Fruit fly (Drosophila melanogaster): ENCODE measurements around the gene CG32447.

Gene CG32447

dm6 chr3L:21738175-21739016 lies 32.2 kb upstream of the CG32447 start, which contains the start of gene CG14567:
Gene CG14567, minus strand, starts transcription at chr3L:21738430.
- peak; percentile 18 for TF ChIP-seq D1 (tag; optimal IDR thresholded peaks at IDR 0.05)
- TF ChIP-seq fd96Ca (GFP tag; IDR thresholded peaks at IDR 0.05): no peak
- peak; percentile 70 for TF ChIP-seq Ets98B (GFP tag; IDR thresholded peaks at IDR 0.05)
- TF ChIP-seq Pif1A (GFP tag; optimal IDR thresholded peaks at IDR 0.05): peak; percentile 31
- peak; percentile 37 for TF ChIP-seq CG9948 (tag; optimal IDR thresholded peaks at IDR 0.05)
- TF ChIP-seq CG8301 (tag; optimal IDR thresholded peaks at IDR 0.05): peak; percentile 65
- peak; percentile 57 for TF ChIP-seq Pif1B (GFP tag; optimal IDR thresholded peaks at IDR 0.05)
- TF ChIP-seq CG32121 (GFP tag; IDR thresholded peaks at IDR 0.05): peak; percentile 64
- TF ChIP-seq Snoo (tag; optimal IDR thresholded peaks at IDR 0.05): peak; percentile 27
- TF ChIP-seq CG10348 (GFP tag; IDR thresholded peaks at IDR 0.05): no peak
- no peak for TF ChIP-seq EcR (GFP tag; optimal IDR thresholded peaks at IDR 0.05)
- TF ChIP-seq rn (GFP tag; IDR thresholded peaks at IDR 0.05): peak; percentile 66
- peak; percentile 86 for TF ChIP-seq CG4496 (GFP tag; IDR thresholded peaks at IDR 0.05)
- TF ChIP-seq CG13204 (GFP tag; optimal IDR thresholded peaks at IDR 0.05): no peak
- TF ChIP-seq CG12605 (GFP tag; IDR thresholded peaks at IDR 0.05): peak; percentile 83
- peak; percentile 59 for TF ChIP-seq CG17806 (tag; optimal IDR thresholded peaks at IDR 0.05)
- TF ChIP-seq CG14655 (GFP tag; optimal IDR thresholded peaks at IDR 0.05): peak; percentile 55
- peak; percentile 44 for TF ChIP-seq CG15710 (tag; optimal IDR thresholded peaks at IDR 0.05)
- TF ChIP-seq CG34367 (tag; optimal IDR thresholded peaks at IDR 0.05): peak; percentile 11
- peak; percentile 65 for TF ChIP-seq CG8159 (tag; optimal IDR thresholded peaks at IDR 0.05)
- TF ChIP-seq gl (tag; optimal IDR thresholded peaks at IDR 0.05): no peak

dm6 chr3L:21733799-21734198 lies 27.6 kb upstream of the CG32447 start, which contains the start of gene CG14573:
Gene CG14573, plus strand, starts transcription at chr3L:21734099.
- TF ChIP-seq CG14655 (GFP tag; optimal IDR thresholded peaks at IDR 0.05) (no peak), Snoo (tag; optimal IDR thresholded peaks at IDR 0.05) (no peak), CG17806 (tag; optimal IDR thresholded peaks at IDR 0.05) (no peak), EcR (GFP tag; optimal IDR thresholded peaks at IDR 0.05) (no peak), fd96Ca (GFP tag; IDR thresholded peaks at IDR 0.05) (no peak), CG12605 (GFP tag; IDR thresholded peaks at IDR 0.05) (no peak), CG8301 (tag; optimal IDR thresholded peaks at IDR 0.05) (no peak), CG4496 (GFP tag; IDR thresholded peaks at IDR 0.05) (no peak), CG32121 (GFP tag; IDR thresholded peaks at IDR 0.05) (no peak), Pif1B (GFP tag; optimal IDR thresholded peaks at IDR 0.05) (no peak), CG8159 (tag; optimal IDR thresholded peaks at IDR 0.05) (no peak), Pif1A (GFP tag; optimal IDR thresholded peaks at IDR 0.05) (no peak), CG10348 (GFP tag; IDR thresholded peaks at IDR 0.05) (no peak)

DNA sequence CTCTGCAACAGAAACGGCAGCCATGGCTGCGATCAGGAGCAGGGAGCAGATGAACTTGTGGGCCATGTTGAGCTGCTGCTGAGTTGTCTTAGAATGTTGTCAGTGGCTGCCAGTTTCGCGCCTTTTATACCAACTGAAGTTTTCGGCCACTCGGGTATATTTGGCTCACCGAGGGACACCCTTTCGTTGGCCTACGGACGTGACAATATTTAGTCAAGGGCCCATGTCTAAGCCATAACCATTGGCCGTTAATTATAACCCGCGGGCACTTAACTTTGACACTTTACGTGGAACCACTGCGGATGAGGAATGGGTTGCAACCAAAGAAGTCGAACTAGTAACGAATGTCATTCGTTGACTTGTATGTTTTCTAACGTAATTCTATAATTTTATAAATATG lies 27.2 kb upstream of the CG32447 start, which contains the start of gene CG14568:
CG14568 (minus strand) TSS at position 101 of the 400 bp plus-strand sequence.
- no peak for TF ChIP-seq Pif1B (GFP tag; optimal IDR thresholded peaks at IDR 0.05)
- TF ChIP-seq CG8301 (tag; optimal IDR thresholded peaks at IDR 0.05): no peak
- TF ChIP-seq CG8159 (tag; optimal IDR thresholded peaks at IDR 0.05): no peak
- TF ChIP-seq gl (tag; optimal IDR thresholded peaks at IDR 0.05): no peak
- no peak for TF ChIP-seq CG34367 (tag; optimal IDR thresholded peaks at IDR 0.05)
- TF ChIP-seq Snoo (tag; optimal IDR thresholded peaks at IDR 0.05): no peak
- TF ChIP-seq Ets98B (GFP tag; IDR thresholded peaks at IDR 0.05): no peak
- no peak for TF ChIP-seq D1 (tag; optimal IDR thresholded peaks at IDR 0.05)
- TF ChIP-seq rn (GFP tag; IDR thresholded peaks at IDR 0.05): no peak
- no peak for TF ChIP-seq Pif1A (GFP tag; optimal IDR thresholded peaks at IDR 0.05)
- TF ChIP-seq CG13204 (GFP tag; optimal IDR thresholded peaks at IDR 0.05): no peak
- TF ChIP-seq CG10348 (GFP tag; IDR thresholded peaks at IDR 0.05): no peak
- TF ChIP-seq fd96Ca (GFP tag; IDR thresholded peaks at IDR 0.05): no peak
- TF ChIP-seq CG17806 (tag; optimal IDR thresholded peaks at IDR 0.05): no peak
- no peak for TF ChIP-seq CG4496 (GFP tag; IDR thresholded peaks at IDR 0.05)
- TF ChIP-seq CG9948 (tag; optimal IDR thresholded peaks at IDR 0.05): no peak
- no peak for TF ChIP-seq CG15710 (tag; optimal IDR thresholded peaks at IDR 0.05)
- no peak for TF ChIP-seq CG14655 (GFP tag; optimal IDR thresholded peaks at IDR 0.05)
- no peak for TF ChIP-seq EcR (GFP tag; optimal IDR thresholded peaks at IDR 0.05)
- TF ChIP-seq CG32121 (GFP tag; IDR thresholded peaks at IDR 0.05): no peak

dm6 chr3L:21731104-21731600 lies 25.0 kb upstream of the CG32447 start, which contains the start of gene CG14569:
Gene CG14569, minus strand, starts transcription at chr3L:21731550.
- no peak for TF ChIP-seq CG12605 (GFP tag; IDR thresholded peaks at IDR 0.05)

DNA sequence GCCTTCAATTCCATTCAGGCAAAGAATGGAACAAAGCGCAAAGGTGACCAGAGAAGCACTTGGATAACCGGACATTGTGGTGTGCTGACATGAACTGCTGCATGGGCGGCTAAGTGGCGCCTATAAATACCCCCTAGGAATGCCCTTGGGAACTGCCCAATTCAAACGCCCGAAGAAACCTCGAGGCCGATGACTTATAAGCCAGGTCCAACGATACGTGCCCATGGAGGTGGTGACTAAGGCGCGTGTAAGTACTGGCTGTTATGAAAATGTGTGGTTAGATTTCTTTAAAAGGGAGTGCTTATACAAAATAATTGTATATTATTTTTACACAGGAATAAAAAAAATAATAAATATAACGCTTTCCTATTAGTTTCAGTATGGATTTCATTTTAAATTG lies 24.2 kb upstream of the CG32447 start, which contains the start of gene CG14570:
CG14570 (minus strand) TSS at position 101 of the 400 bp plus-strand sequence.
- TF ChIP-seq fd96Ca (GFP tag; IDR thresholded peaks at IDR 0.05) (no peak), CG12605 (GFP tag; IDR thresholded peaks at IDR 0.05) (no peak), CG13204 (GFP tag; optimal IDR thresholded peaks at IDR 0.05) (no peak), D1 (tag; optimal IDR thresholded peaks at IDR 0.05) (no peak), gl (tag; optimal IDR thresholded peaks at IDR 0.05) (no peak), CG34367 (tag; optimal IDR thresholded peaks at IDR 0.05) (no peak), CG8159 (tag; optimal IDR thresholded peaks at IDR 0.05) (no peak), CG32121 (GFP tag; IDR thresholded peaks at IDR 0.05) (no peak), CG9948 (tag; optimal IDR thresholded peaks at IDR 0.05) (no peak), rn (GFP tag; IDR thresholded peaks at IDR 0.05) (no peak), CG15710 (tag; optimal IDR thresholded peaks at IDR 0.05) (no peak), CG17806 (tag; optimal IDR thresholded peaks at IDR 0.05) (no peak), Pif1B (GFP tag; optimal IDR thresholded peaks at IDR 0.05) (no peak), CG14655 (GFP tag; optimal IDR thresholded peaks at IDR 0.05) (no peak), CG8301 (tag; optimal IDR thresholded peaks at IDR 0.05) (no peak)

All from whole organism, pupa.